Worm (Caenorhabditis elegans): Measurements from ENCODE around the gene ulp-4.

Gene ulp-4

DNA sequence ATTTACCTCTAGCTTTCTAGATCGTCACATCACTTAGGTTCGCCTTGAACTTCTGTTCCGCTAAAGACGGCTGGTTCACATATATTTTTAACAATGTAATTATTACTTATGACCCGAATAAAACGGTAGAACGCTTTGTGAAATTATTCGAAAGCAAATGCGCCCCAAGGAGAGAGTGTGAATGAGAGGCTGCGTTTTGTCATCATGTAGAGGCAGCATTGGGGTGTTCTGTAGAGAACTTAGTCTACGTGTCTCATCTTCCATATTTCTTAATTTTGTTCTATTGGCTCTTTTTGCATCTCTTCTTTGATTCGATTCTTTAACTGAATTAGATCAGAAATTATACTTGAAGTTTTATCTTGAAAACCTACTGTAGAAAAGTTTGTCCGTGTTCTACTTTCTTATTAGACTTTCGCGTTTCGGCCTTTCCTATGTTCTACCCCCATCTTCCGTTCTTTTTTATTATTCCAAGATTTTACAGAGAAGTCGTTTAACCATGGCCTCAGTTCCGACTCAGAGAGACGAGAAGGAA is 8.3 kb downstream of the ulp-4 start, which contains the start of gene cdc-48.2:
TSS of gene cdc-48.2 (plus strand) at position 482 of the 532 bp plus-strand sequence.
- TF ChIP-seq efl-1 (optimal IDR thresholded peaks at IDR 0.05) (no peak), efl-1 (GFP tag; optimal IDR thresholded peaks at IDR 0.05 in 1 of 2) (peak; percentile 5 to 10), lin-35 (GFP tag; optimal IDR thresholded peaks at IDR 0.05) (peak; percentile 5 to 30), lin-14 (GFP tag; optimal IDR thresholded peaks at IDR 0.05) (peak; percentile 4), ceh-8 (GFP tag; optimal IDR thresholded peaks at IDR 0.05) (no peak), nhr-28 (tag; optimal IDR thresholded peaks at IDR 0.05) (no peak), dpl-1 (GFP tag; optimal IDR thresholded peaks at IDR 0.05) (peak in 1 of 3 experiments; percentile 4), mab-9 (GFP tag; IDR thresholded peaks at IDR 0.05) (no peak), ets-5 (GFP tag; IDR thresholded peaks at IDR 0.05) (no peak), pqm-1 (tag; optimal IDR thresholded peaks at IDR 0.05) (no peak), ama-1 (optimal IDR thresholded peaks at IDR 0.05) (no peak), skn-1 (tag; optimal IDR thresholded peaks at IDR 0.05) (peak; percentile 96), snu-23 (GFP tag; optimal IDR thresholded peaks at IDR 0.05) (no peak), lsy-2 (tag; optimal IDR thresholded peaks at IDR 0.05) (peak in 1 of 2 experiments; percentile 36), blmp-1 (tag; optimal IDR thresholded peaks at IDR 0.05) (peak; percentile 36), nhr-90 (tag; optimal IDR thresholded peaks at IDR 0.05; ENCODE audit: poor library complexity) (no peak), tlp-1 (tag; optimal IDR thresholded peaks at IDR 0.05) (no peak)

DNA sequence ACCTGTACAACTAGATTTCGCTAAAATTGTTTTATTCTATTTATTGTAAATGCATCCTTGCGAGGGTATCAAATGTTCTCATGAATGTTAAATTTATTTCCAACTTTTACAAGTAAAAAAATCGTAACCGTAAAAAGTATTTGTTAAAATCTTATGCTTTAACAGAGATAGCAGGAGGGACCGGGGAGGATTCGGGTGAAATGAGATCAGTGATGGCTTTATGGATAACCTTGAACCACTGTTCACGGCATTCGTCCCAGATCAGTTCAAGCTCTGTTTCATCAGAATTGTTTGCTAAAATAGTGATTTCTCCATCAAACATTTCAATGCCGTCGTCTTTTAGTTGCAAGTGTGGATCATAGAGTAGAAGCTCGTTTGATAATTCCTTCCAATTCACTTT is 11.4 kb downstream of the ulp-4 start:
- TF ChIP-seq nhr-47 (tag; optimal IDR thresholded peaks at IDR 0.05) (no peak), hlh-4 (tag; optimal IDR thresholded peaks at IDR 0.05) (no peak), unc-30 (tag; optimal IDR thresholded peaks at IDR 0.05) (no peak), unc-98 (GFP tag; IDR thresholded peaks at IDR 0.05) (no peak), unc-86 (tag; optimal IDR thresholded peaks at IDR 0.05) (no peak), lsy-2 (tag; optimal IDR thresholded peaks at IDR 0.05) (no peak), zag-1 (tag; optimal IDR thresholded peaks at IDR 0.05) (no peak), ama-1 (optimal IDR thresholded peaks at IDR 0.05) (no peak), aly-2 (tag; optimal IDR thresholded peaks at IDR 0.05) (no peak)

- no peak for TF ChIP-seq ceh-8 (GFP tag; optimal IDR thresholded peaks at IDR 0.05)
- no peak for TF ChIP-seq lin-14 (GFP tag; optimal IDR thresholded peaks at IDR 0.05)
- no peak for TF ChIP-seq hlh-17 (GFP tag; optimal IDR thresholded peaks at IDR 0.05; ENCODE audit: borderline replicate concordance)
- TF ChIP-seq C34B4.2 (tag; optimal IDR thresholded peaks at IDR 0.05), result no peak
- TF ChIP-seq xbp-1 (tag; optimal IDR thresholded peaks at IDR 0.05), result peak; percentile 48
- TF ChIP-seq snu-23 (GFP tag; optimal IDR thresholded peaks at IDR 0.05), result peak; percentile 73
- TF ChIP-seq nhr-84 (tag; optimal IDR thresholded peaks at IDR 0.05), result no peak
- TF ChIP-seq ceh-63 (GFP tag; optimal IDR thresholded peaks at IDR 0.05), result no peak
- peak; percentile 83 for TF ChIP-seq F16B12.6 (tag; optimal IDR thresholded peaks at IDR 0.05)
- peak; percentile 72 for TF ChIP-seq nhr-85 (tag)
- TF ChIP-seq aha-1 (tag; optimal IDR thresholded peaks at IDR 0.05), result no peak
- no peak for TF ChIP-seq elt-2 (tag; optimal IDR thresholded peaks at IDR 0.05)
- no peak for TF ChIP-seq lir-3 (tag; optimal IDR thresholded peaks at IDR 0.05; ENCODE audit: poor library complexity)
- TF ChIP-seq mef-2 (tag; optimal IDR thresholded peaks at IDR 0.05), result no peak
- peak; percentile 59 for TF ChIP-seq C16A3.4 (tag; optimal IDR thresholded peaks at IDR 0.05)
- TF ChIP-seq nhr-19 (GFP tag; conservative IDR thresholded peaks at IDR 0.05), result 0 out of 2 replicates have a peak, but pooled peaks have one; percentile 23
- no peak for TF ChIP-seq hlh-4 (tag; optimal IDR thresholded peaks at IDR 0.05)
- no peak for TF ChIP-seq aly-2 (tag; optimal IDR thresholded peaks at IDR 0.05)
- no peak for TF ChIP-seq fkh-10 (GFP tag; optimal IDR thresholded peaks at IDR 0.05)
- TF ChIP-seq lin-35 (GFP tag; optimal IDR thresholded peaks at IDR 0.05), result peak; percentile 79 to 83
- TF ChIP-seq unc-62 (GFP tag; optimal IDR thresholded peaks at IDR 0.05), result no peak
- TF ChIP-seq isw-1 (GFP tag; IDR thresholded peaks at IDR 0.05), result peak; percentile 31
- no peak for TF ChIP-seq pag-3 (tag; optimal IDR thresholded peaks at IDR 0.05; ENCODE audit: borderline replicate concordance, insufficient read depth)
- TF ChIP-seq ceh-88 (GFP tag; IDR thresholded peaks at IDR 0.05), result no peak
- TF ChIP-seq ztf-4 (tag; optimal IDR thresholded peaks at IDR 0.05), result no peak
- TF ChIP-seq egl-27 (tag; optimal IDR thresholded peaks at IDR 0.05), result no peak
- TF ChIP-seq ama-1 (optimal IDR thresholded peaks at IDR 0.05), result no peak
- TF ChIP-seq nhr-237 (tag; optimal IDR thresholded peaks at IDR 0.05), result no peak
- TF ChIP-seq tlp-1 (tag; optimal IDR thresholded peaks at IDR 0.05), result no peak
- TF ChIP-seq lsy-2 (tag; optimal IDR thresholded peaks at IDR 0.05), result peak; percentile 89 to 98
- peak; percentile 56 for TF ChIP-seq skn-1 (tag; optimal IDR thresholded peaks at IDR 0.05)
- TF ChIP-seq zip-4 (GFP tag; optimal IDR thresholded peaks at IDR 0.05), result no peak
- peak; percentile 41 for TF ChIP-seq C04F5.9 (tag; optimal IDR thresholded peaks at IDR 0.05)
Measured at ce11 chrII:8143278-8143931, 13.6 kb downstream of the ulp-4 start, which contains the start of the genes ints-11 and rpl-10. ints-11 (minus strand) TSS chrII:8143478. rpl-10 (plus strand) TSS chrII:8143881.
